Fruit fly (Drosophila melanogaster) whole organism, embryonic: Measurements from ENCODE around the gene grnd.

ENCODE experiments used
- ATbp ChIP-seq: fragments of 200-800 bp; sonication (Bioruptor generic); optimal IDR thresholded peaks from 2 replicates; lab custom pipeline; 2017; ENCODE audit warnings: missing biosample characterization, mild to moderate bottlenecking, missing genetic modification characterization, missing genetic modification reagents
- Atf6 ChIP-seq: fragments of 200-800 bp; sonication (Bioruptor generic); IDR thresholded peaks from 2 replicates; pipeline ENCODE4 v1.3.6; 2022; ENCODE audit warnings: missing biosample characterization, missing genetic modification characterization
- CG1024 ChIP-seq: fragments of 200-800 bp; sonication (Bioruptor generic); IDR thresholded peaks from 2 replicates; pipeline ENCODE4 v1.3.6; 2022; ENCODE audit warnings: missing biosample characterization, missing genetic modification characterization
- CG1233 ChIP-seq: fragments of 200-800 bp; sonication (Bioruptor generic); optimal IDR thresholded peaks from 4 replicates; lab custom pipeline; 2018; ENCODE audit warnings: missing biosample characterization, mild to moderate bottlenecking, missing genetic modification characterization
- CG13123 ChIP-seq: fragments of 200-800 bp; sonication (Bioruptor generic); optimal IDR thresholded peaks from 2 replicates; lab custom pipeline; 2016; ENCODE audit warnings: missing biosample characterization, missing genetic modification characterization
- CG14667 ChIP-seq: fragments of 200-800 bp; sonication (Bioruptor generic); IDR thresholded peaks from 2 replicates; pipeline ENCODE4 v1.3.6; 2022; ENCODE audit warnings: missing biosample characterization, missing genetic modification characterization
- CG14965 ChIP-seq: fragments of 200-800 bp; sonication (Bioruptor generic); optimal IDR thresholded peaks from 2 replicates; lab custom pipeline; 2016; ENCODE audit warnings: missing biosample characterization, missing genetic modification characterization, borderline replicate concordance
- CG15011 ChIP-seq: fragments of 200-800 bp; sonication (Bioruptor generic); optimal IDR thresholded peaks from 3 replicates; lab custom pipeline; 2018; ENCODE audit warnings: missing biosample characterization, mild to moderate bottlenecking, missing genetic modification characterization
- CG18011 ChIP-seq: fragments of 200-800 bp; sonication (Bioruptor generic); optimal IDR thresholded peaks from 2 replicates; lab custom pipeline; 2017; ENCODE audit warnings: missing biosample characterization, missing genetic modification characterization, mild to moderate bottlenecking, moderate library complexity, missing genotype
- CG2129 ChIP-seq: fragments of 200-800 bp; sonication (Bioruptor generic); IDR thresholded peaks from 2 replicates; pipeline ENCODE4 v1.3.6; 2022; ENCODE audit warnings: missing biosample characterization, missing genetic modification characterization; ENCODE audit not compliant: partially characterized antibody
- CG30020 ChIP-seq: fragments of 200-800 bp; optimal IDR thresholded peaks from 2 replicates; lab custom pipeline; 2019; ENCODE audit warnings: missing biosample characterization, mild to moderate bottlenecking, missing genetic modification characterization, moderate library complexity
- CG32767 ChIP-seq: fragments of 200-800 bp; sonication (Bioruptor generic); IDR thresholded peaks from 2 replicates; pipeline ENCODE4 v1.3.6; 2022; ENCODE audit warnings: missing biosample characterization, missing genetic modification characterization
- CG4404 ChIP-seq: fragments of 200-800 bp; sonication (Bioruptor generic); IDR thresholded peaks from 2 replicates; pipeline ENCODE4 v1.3.6; 2022; ENCODE audit warnings: missing biosample characterization, missing genetic modification characterization
- CG4707 ChIP-seq: fragments of 200-800 bp; sonication (Bioruptor generic); optimal IDR thresholded peaks from 2 replicates; lab custom pipeline; 2018; ENCODE audit warnings: missing biosample characterization, mild to moderate bottlenecking, missing genetic modification characterization, moderate library complexity
- CG6791 ChIP-seq: fragments of 200-800 bp; sonication (Bioruptor generic); IDR thresholded peaks from 3 replicates; pipeline ENCODE4 v1.3.6; 2022; ENCODE audit warnings: missing biosample characterization, missing genetic modification characterization; ENCODE audit not compliant: partially characterized antibody
- CG7786 ChIP-seq: fragments of 200-800 bp; sonication (Bioruptor generic); optimal IDR thresholded peaks from 2 replicates; lab custom pipeline; 2016; ENCODE audit warnings: missing biosample characterization, missing genetic modification characterization
- CG7963 ChIP-seq: fragments of 200-800 bp; sonication (Bioruptor generic); IDR thresholded peaks from 3 replicates; pipeline ENCODE4 v1.3.6; 2022; ENCODE audit warnings: missing biosample characterization, missing genetic modification characterization; ENCODE audit not compliant: partially characterized antibody
- CG8089 ChIP-seq: fragments of 200-800 bp; sonication (Bioruptor generic); optimal IDR thresholded peaks from 3 replicates; lab custom pipeline; 2016; ENCODE audit warnings: missing biosample characterization, missing genetic modification characterization
- CG8944 ChIP-seq: fragments of 200-800 bp; sonication (Bioruptor generic); optimal IDR thresholded peaks from 3 replicates; lab custom pipeline; 2016; ENCODE audit warnings: missing biosample characterization, missing genetic modification characterization
- CG9727 ChIP-seq: fragments of 200-800 bp; sonication (Bioruptor generic); optimal IDR thresholded peaks from 3 replicates; lab custom pipeline; 2017; ENCODE audit warnings: missing biosample characterization, mild to moderate bottlenecking, missing genetic modification characterization
- CG9817 ChIP-seq: fragments of 200-800 bp; sonication (Bioruptor generic); optimal IDR thresholded peaks from 2 replicates; lab custom pipeline; 2018; ENCODE audit warnings: missing biosample characterization, mild to moderate bottlenecking, missing genetic modification characterization, moderate library complexity
- D19B ChIP-seq: fragments of 200-800 bp; sonication (Bioruptor generic); optimal IDR thresholded peaks from 2 replicates; lab custom pipeline; 2017; ENCODE audit warnings: missing biosample characterization, mild to moderate bottlenecking, missing genetic modification characterization
- Fer1 ChIP-seq: fragments of 200-800 bp; sonication (Bioruptor generic); optimal IDR thresholded peaks from 2 replicates; lab custom pipeline; 2017; ENCODE audit warnings: missing biosample characterization, mild to moderate bottlenecking, missing genetic modification characterization
- H15 ChIP-seq: fragments of 200-800 bp; sonication (Bioruptor generic); IDR thresholded peaks from 3 replicates; pipeline ENCODE4 v1.3.6; 2022; ENCODE audit warnings: missing biosample characterization, missing genetic modification characterization
- Hr39 ChIP-seq: fragments of >200 bp; optimal IDR thresholded peaks from 2 replicates; lab custom pipeline; 2017
- Lim3 ChIP-seq: fragments of 200-800 bp; sonication (Bioruptor generic); IDR thresholded peaks from 2 replicates; pipeline ENCODE4 v1.3.6; 2022; ENCODE audit warnings: missing biosample characterization, missing genetic modification characterization
- MBD-R2 ChIP-seq: fragments of 200-800 bp; sonication (Bioruptor generic); IDR thresholded peaks from 2 replicates; pipeline ENCODE4 v1.3.6; 2022; ENCODE audit warnings: missing biosample characterization, missing genetic modification characterization
- MESR4 ChIP-seq: fragments of 200-800 bp; sonication (Bioruptor generic); optimal IDR thresholded peaks from 2 replicates; lab custom pipeline; 2018; ENCODE audit warnings: missing biosample characterization, mild to moderate bottlenecking, missing genetic modification characterization, moderate library complexity
- Ravus ChIP-seq: fragments of 200-800 bp; sonication (Bioruptor generic); IDR thresholded peaks from 2 replicates; pipeline ENCODE4 v1.3.6; 2022; ENCODE audit warnings: missing biosample characterization, missing genetic modification characterization
- Side ChIP-seq: fragments of 200-800 bp; sonication (Bioruptor generic); optimal IDR thresholded peaks from 2 replicates; lab custom pipeline; 2016; ENCODE audit warnings: missing biosample characterization, missing genetic modification characterization
- Sry-δ ChIP-seq: fragments of 200-800 bp; sonication (Bioruptor generic); optimal IDR thresholded peaks from 2 replicates; lab custom pipeline; 2016; ENCODE audit warnings: missing biosample characterization, missing genetic modification characterization
- al ChIP-seq: fragments of 200-800 bp; sonication (Bioruptor generic); IDR thresholded peaks from 2 replicates; pipeline ENCODE4 v1.3.6; 2022; ENCODE audit warnings: missing biosample characterization, missing genetic modification characterization
- ash1 ChIP-seq: fragments of 200-800 bp; sonication (Bioruptor generic); optimal IDR thresholded peaks from 2 replicates; lab custom pipeline; 2018; ENCODE audit warnings: missing biosample characterization, mild to moderate bottlenecking, missing genetic modification characterization
- az2 ChIP-seq: fragments of 200-800 bp; sonication (Bioruptor generic); optimal IDR thresholded peaks from 3 replicates; lab custom pipeline; 2016; ENCODE audit warnings: missing biosample characterization, missing genetic modification characterization
- cato ChIP-seq: fragments of 200-800 bp; sonication (Bioruptor generic); optimal IDR thresholded peaks from 2 replicates; lab custom pipeline; 2016; ENCODE audit warnings: missing biosample characterization, missing genetic modification characterization, borderline replicate concordance
- cg ChIP-seq: fragments of 200-800 bp; sonication (Bioruptor generic); optimal IDR thresholded peaks from 3 replicates; lab custom pipeline; 2019; ENCODE audit warnings: missing biosample characterization, mild to moderate bottlenecking, missing genetic modification characterization, moderate library complexity
- crp ChIP-seq, 2 experiments: fragments of 200-800 bp; sonication (Bioruptor generic); optimal IDR thresholded peaks; 2 replicates in 1 of 2; 3 replicates in 1 of 2; lab custom pipeline; 2017; ENCODE audit warnings: missing biosample characterization in 2 of 2, missing genetic modification characterization in 2 of 2, mild to moderate bottlenecking in 1 of 2, moderate library complexity in 1 of 2
- da ChIP-seq: fragments of 200-800 bp; sonication (Bioruptor generic); optimal IDR thresholded peaks from 2 replicates; lab custom pipeline; 2016; ENCODE audit warnings: missing biosample characterization, missing genetic modification characterization
- dmrt99B ChIP-seq: fragments of 200-800 bp; sonication (Bioruptor generic); optimal IDR thresholded peaks from 2 replicates; lab custom pipeline; 2018; ENCODE audit warnings: missing biosample characterization, mild to moderate bottlenecking, missing genetic modification characterization, moderate library complexity
- ewg ChIP-seq: fragments of 200-800 bp; sonication (Bioruptor generic); optimal IDR thresholded peaks from 3 replicates; lab custom pipeline; 2017; ENCODE audit warnings: mild to moderate bottlenecking, missing biosample characterization, missing genetic modification reagents, missing genetic modification characterization
- gcm2 ChIP-seq: fragments of 200-800 bp; sonication (Bioruptor generic); optimal IDR thresholded peaks from 2 replicates; lab custom pipeline; 2016; ENCODE audit warnings: missing biosample characterization, missing genetic modification characterization
- gt ChIP-seq: fragments of 200-800 bp; sonication (Bioruptor generic); IDR thresholded peaks from 2 replicates; pipeline ENCODE4 v1.3.6; 2022; ENCODE audit warnings: missing biosample characterization, missing genetic modification characterization
- h ChIP-seq: fragments of >200 bp; optimal IDR thresholded peaks from 2 replicates; lab custom pipeline; 2017
- hth ChIP-seq: fragments of >200 bp; optimal IDR thresholded peaks from 2 replicates; lab custom pipeline; 2017; ENCODE audit warnings: inconsistent platforms
- nau ChIP-seq: fragments of 200-800 bp; sonication (Bioruptor generic); optimal IDR thresholded peaks from 3 replicates; lab custom pipeline; 2017; ENCODE audit warnings: missing biosample characterization, mild to moderate bottlenecking, missing genetic modification characterization, missing genetic modification reagents
- scrt ChIP-seq: fragments of 200-800 bp; sonication (Bioruptor generic); optimal IDR thresholded peaks from 2 replicates; lab custom pipeline; 2018; ENCODE audit warnings: missing biosample characterization, mild to moderate bottlenecking, missing genetic modification characterization, moderate library complexity
- sens ChIP-seq: fragments of 200-800 bp; sonication (Bioruptor generic); peaks from one replicate; lab custom pipeline; 2016; ENCODE audit warnings: missing biosample characterization, missing genetic modification characterization
- sima ChIP-seq: fragments of 200-800 bp; sonication (Bioruptor generic); optimal IDR thresholded peaks from 2 replicates; lab custom pipeline; 2016; ENCODE audit warnings: missing biosample characterization, missing genetic modification characterization
- slbo ChIP-seq: fragments of 200-800 bp; sonication (Bioruptor generic); IDR thresholded peaks from 2 replicates; pipeline ENCODE4 v1.3.6; 2022; ENCODE audit warnings: missing biosample characterization, missing genetic modification characterization
- so ChIP-seq: fragments of 200-800 bp; sonication (Bioruptor generic); IDR thresholded peaks from 3 replicates; pipeline ENCODE4 v1.3.6; 2022; ENCODE audit warnings: missing biosample characterization, missing genetic modification characterization
- trh ChIP-seq: fragments of 200-800 bp; sonication (Bioruptor generic); optimal IDR thresholded peaks from 2 replicates; lab custom pipeline; 2016; ENCODE audit warnings: missing biosample characterization, missing genetic modification characterization

grnd gene

DNA sequence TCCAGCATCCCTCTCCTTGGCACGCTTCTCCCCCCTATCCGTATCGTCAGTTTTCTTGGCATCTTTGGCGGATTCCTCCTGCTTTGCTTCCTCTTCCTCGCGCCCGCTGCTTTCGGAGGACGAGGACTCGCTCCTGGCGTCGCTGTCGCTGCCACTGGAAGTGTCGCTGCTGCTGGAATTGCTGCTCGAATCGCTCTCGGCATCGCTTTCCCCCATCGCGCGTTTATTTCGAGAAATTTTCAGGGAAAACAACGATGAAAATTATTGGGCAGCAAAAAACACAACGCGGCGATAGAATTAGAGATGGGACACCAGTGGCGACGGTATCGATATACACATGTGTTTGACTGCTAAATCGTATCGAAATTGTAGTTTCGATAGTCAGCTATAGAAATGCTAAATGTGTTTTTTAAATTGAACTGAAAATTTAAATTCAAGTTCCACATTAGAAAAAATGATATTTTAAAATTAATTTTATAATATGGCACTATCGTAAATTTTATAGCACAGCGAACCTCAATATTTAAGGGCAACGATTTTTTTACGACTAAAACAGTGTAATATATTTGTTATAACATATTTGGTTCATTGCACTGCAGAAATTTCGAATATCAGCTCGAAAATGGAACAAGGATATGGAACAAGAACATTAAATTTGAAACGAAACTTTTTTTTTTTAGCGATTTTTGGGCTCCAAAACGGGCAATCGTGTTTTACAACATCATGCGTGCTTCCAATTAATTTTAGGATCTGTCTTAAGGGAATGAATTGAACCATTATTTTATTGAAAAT is 36.4 kb upstream of the grnd start, which contains the start of gene ncm (continued):
- TF ChIP-seq ash1 (GFP tag; lab: Kevin White, UChicago) (no peak), nau (GFP tag; lab: Kevin White, UChicago) (no peak), CG8089 (GFP tag; lab: Kevin White, UChicago) (no peak), CG9727 (no peak), h (no peak), cg (GFP tag; lab: Kevin White, UChicago) (no peak), Sry-δ (GFP tag; lab: Kevin White, UChicago) (peak; percentile 90), CG15011 (GFP tag; lab: Kevin White, UChicago) (no peak), crp (GFP tag; optimal IDR thresholded peaks at IDR 0.05; lab: Kevin White, UChicago) (no peak), slbo (GFP tag; lab: Robert Waterston, UW) (no peak; the same call in 1 of the 2 replicates), Hr39 (lab: Kevin White, UChicago) (no peak), CG2129 (peak; percentile 71), az2 (no peak), CG13123 (GFP tag; lab: Kevin White, UChicago) (no peak), Ravus (GFP tag; lab: Robert Waterston, UW) (no peak), CG1233 (no peak), cato (no peak), CG8944 (no peak), CG14667 (GFP tag; lab: Robert Waterston, UW) (no peak), dmrt99B (tag; lab: Kevin White, UChicago) (no peak), MBD-R2 (GFP tag; lab: Robert Waterston, UW) (peak; percentile 86), CG14965 (no peak), CG32767 (GFP tag; lab: Robert Waterston, UW) (no peak), sima (GFP tag; lab: Kevin White, UChicago) (no peak), CG9817 (tag; lab: Kevin White, UChicago) (no peak), ATbp (GFP tag; lab: Kevin White, UChicago) (no peak), D19B (GFP tag; lab: Kevin White, UChicago) (no peak), da (no peak), gcm2 (GFP tag; lab: Kevin White, UChicago) (no peak), so (GFP tag; lab: Robert Waterston, UW) (no peak), CG4707 (GFP tag; lab: Kevin White, UChicago) (no peak), MESR4 (peak; percentile 73), trh (GFP tag; lab: Kevin White, UChicago) (no peak), al (GFP tag; lab: Robert Waterston, UW) (no peak), CG6791 (GFP tag; lab: Robert Waterston, UW) (peak; percentile 85), H15 (GFP tag; lab: Robert Waterston, UW) (no peak), ewg (GFP tag; lab: Kevin White, UChicago) (no peak), CG4404 (GFP tag; lab: Robert Waterston, UW) (no peak), Fer1 (GFP tag; lab: Kevin White, UChicago) (no peak), CG7786 (GFP tag; lab: Kevin White, UChicago) (no peak), Side (GFP tag; lab: Kevin White, UChicago) (no peak), CG7963 (peak; percentile 68), hth (no peak), scrt (GFP tag; lab: Kevin White, UChicago) (no peak), CG18011 (GFP tag; lab: Kevin White, UChicago) (no peak), CG30020 (tag; lab: Kevin White, UChicago) (peak; percentile 96), sens (GFP tag; lab: Kevin White, UChicago) (peak; percentile 33), CG1024 (GFP tag; lab: Robert Waterston, UW) (no peak), Atf6 (GFP tag; lab: Robert Waterston, UW) (no peak), Lim3 (GFP tag; lab: Robert Waterston, UW) (no peak), gt (GFP tag; lab: Robert Waterston, UW) (no peak)
